Fruit fly (Drosophila melanogaster) ovary, adult (tissue): ENCODE results near the gene CG31360.

Experiments used
- CG17801 ChIP-seq: fragments of 200-800 bp; optimal IDR thresholded peaks from 2 replicates; lab custom pipeline; 2019; ENCODE audit warnings: missing biosample characterization, mild to moderate bottlenecking, missing genetic modification characterization, moderate library complexity; ENCODE audit not compliant: partially characterized antibody

CG31360 gene

dm6 chr3R:17684854-17685253 lies at the start of gene CG31360, which contains the start of gene CG31251:
CG31360 (plus strand) TSS chr3R:17685097.
CG31251 (minus strand) TSS chr3R:17684915.
- peak; percentile 1 for TF ChIP-seq CG17801 (GFP tag; lab: Kevin White, UChicago)

- no peak for TF ChIP-seq CG17801 (GFP tag; lab: Kevin White, UChicago)
These were observed 40.9 kb upstream of the CG31360 start for dm6 chr3R:17644019-17644418.

- peak; percentile 28 for TF ChIP-seq CG17801 (GFP tag; lab: Kevin White, UChicago)
These were observed 39.7 kb upstream of the CG31360 start for dm6 chr3R:17645239-17645638.

dm6 chr3R:17646102-17647050 lies 38.5 kb upstream of the CG31360 start:
- no peak for TF ChIP-seq CG17801 (GFP tag; lab: Kevin White, UChicago)

dm6 chr3R:17647444-17647843 lies 37.5 kb upstream of the CG31360 start, which contains the start of gene CG14322:
CG14322 (plus strand) TSS chr3R:17647679.
- no peak for TF ChIP-seq CG17801 (GFP tag; lab: Kevin White, UChicago)

dm6 chr3R:17653879-17654278 lies 31.0 kb upstream of the CG31360 start:
- TF ChIP-seq CG17801 (GFP tag; lab: Kevin White, UChicago), result no peak

- TF ChIP-seq CG17801 (GFP tag; lab: Kevin White, UChicago), result no peak
These were observed 29.9 kb upstream of the CG31360 start for dm6 chr3R:17655040-17655439.

dm6 chr3R:17656923-17657322 lies 28.0 kb upstream of the CG31360 start:
- TF ChIP-seq CG17801 (GFP tag; lab: Kevin White, UChicago), result no peak

- no peak for TF ChIP-seq CG17801 (GFP tag; lab: Kevin White, UChicago)
These were observed 18.7 kb upstream of the CG31360 start for dm6 chr3R:17666061-17666796.

dm6 chr3R:17666797-17667156 lies 18.1 kb upstream of the CG31360 start:
- TF ChIP-seq CG17801 (GFP tag; lab: Kevin White, UChicago), result no peak

dm6 chr3R:17667279-17667678 lies 17.6 kb upstream of the CG31360 start, which contains the start of gene CG45045:
CG45045 (plus strand) TSS chr3R:17667572.
- no peak for TF ChIP-seq CG17801 (GFP tag; lab: Kevin White, UChicago)

- TF ChIP-seq CG17801 (GFP tag; lab: Kevin White, UChicago), result no peak
These were observed 16.9 kb upstream of the CG31360 start for dm6 chr3R:17667987-17668386.

- no peak for TF ChIP-seq CG17801 (GFP tag; lab: Kevin White, UChicago)
These were observed 14.6 kb upstream of the CG31360 start for dm6 chr3R:17670202-17670856.

dm6 chr3R:17670857-17671336 lies 14.0 kb upstream of the CG31360 start, which contains the start of the genes CG7523 and Mps1:
CG7523 (minus strand) TSS chr3R:17670895.
Mps1 (plus strand) TSS chr3R:17671271.
- no peak for TF ChIP-seq CG17801 (GFP tag; lab: Kevin White, UChicago)
